Worm (Caenorhabditis elegans) whole organism, young adult: Measurements from ENCODE around the gene emc-1.

Experiments used
- F22D6.2 ChIP-seq: sonication (generic microtip); optimal IDR thresholded peaks from 2 replicates; lab custom pipeline; 2016; ENCODE audit warnings: mild to moderate bottlenecking, missing genetic modification characterization, missing compliant biosample characterization
- F55B11.4 ChIP-seq: sonication (generic microtip); optimal IDR thresholded peaks from 2 replicates; lab custom pipeline; 2016; ENCODE audit warnings: missing compliant biosample characterization, missing genetic modification characterization, borderline replicate concordance; ENCODE audit not compliant: insufficient read depth
- Y53F4B.3 ChIP-seq: fragments of 200-800 bp; sonication (Bioruptor generic); IDR thresholded peaks from 2 replicates; pipeline ENCODE4 v1.3.6; 2022; ENCODE audit warnings: missing genetic modification reagents, missing genetic modification characterization, missing compliant biosample characterization
- attf-6 ChIP-seq: fragments of 200-800 bp; sonication (Bioruptor generic); IDR thresholded peaks from 2 replicates; pipeline ENCODE4 v1.3.6; 2022; ENCODE audit warnings: missing genetic modification reagents, missing genetic modification characterization, missing compliant biosample characterization
- cebp-1 ChIP-seq, 2 experiments: fragments of 200-800 bp in 1 of 2; sonication (Bioruptor generic) in 1 of 2; sonication (generic microtip) in 1 of 2; IDR thresholded peaks in 1 of 2; optimal IDR thresholded peaks in 1 of 2; 2 replicates each; pipeline versions ENCODE4 v1.3.6 to Lab custom; 2017 to 2022; ENCODE audit warnings: missing compliant biosample characterization in 2 of 2, missing genetic modification characterization in 2 of 2, mild to moderate bottlenecking in 1 of 2, missing genetic modification reagents in 1 of 2, moderate library complexity in 1 of 2
- chd-7 ChIP-seq: sonication (generic microtip); optimal IDR thresholded peaks from 2 replicates; lab custom pipeline; 2016; ENCODE audit warnings: mild to moderate bottlenecking, missing genetic modification characterization, moderate library complexity, missing compliant biosample characterization
- hsf-1 ChIP-seq: fragments of 200-800 bp; sonication (Bioruptor generic); IDR thresholded peaks from 2 replicates; pipeline ENCODE4 v1.3.6; 2022; ENCODE audit warnings: missing genetic modification reagents, missing genetic modification characterization, missing compliant biosample characterization
- lag-1 ChIP-seq: fragments of 200-800 bp; sonication (Bioruptor generic); IDR thresholded peaks from 2 replicates; pipeline ENCODE4 v1.3.6; 2022; ENCODE audit warnings: missing genetic modification reagents, missing genetic modification characterization, missing compliant biosample characterization
- nhr-179 ChIP-seq: sonication (generic microtip); optimal IDR thresholded peaks from 2 replicates; lab custom pipeline; 2016; ENCODE audit warnings: mild to moderate bottlenecking, missing genetic modification characterization, missing compliant biosample characterization
- rec-8 ChIP-seq, 2 experiments: sonication (generic microtip); optimal IDR thresholded peaks; 2 replicates each; lab custom pipeline; 2016; ENCODE audit warnings: mild to moderate bottlenecking in 2 of 2, missing genetic modification characterization in 2 of 2, missing genetic modification reagents in 2 of 2, missing genotype in 2 of 2, missing biosample characterization in 1 of 2, missing compliant biosample characterization in 1 of 2, moderate library complexity in 1 of 2
- tbx-9 ChIP-seq: sonication (generic microtip); optimal IDR thresholded peaks from 2 replicates; lab custom pipeline; 2016; ENCODE audit warnings: borderline replicate concordance, missing genetic modification characterization, inconsistent platforms, missing compliant biosample characterization
- unc-130 ChIP-seq: sonication (generic microtip); optimal IDR thresholded peaks from 2 replicates; lab custom pipeline; 2016; ENCODE audit warnings: missing genetic modification reagents, missing genetic modification characterization, missing compliant biosample characterization
- ztf-22 ChIP-seq: fragments of 200-800 bp; sonication (Bioruptor generic); optimal IDR thresholded peaks from 2 replicates; lab custom pipeline; 2018; ENCODE audit warnings: mild to moderate bottlenecking, missing genetic modification characterization, moderate library complexity, missing compliant biosample characterization

DNA sequence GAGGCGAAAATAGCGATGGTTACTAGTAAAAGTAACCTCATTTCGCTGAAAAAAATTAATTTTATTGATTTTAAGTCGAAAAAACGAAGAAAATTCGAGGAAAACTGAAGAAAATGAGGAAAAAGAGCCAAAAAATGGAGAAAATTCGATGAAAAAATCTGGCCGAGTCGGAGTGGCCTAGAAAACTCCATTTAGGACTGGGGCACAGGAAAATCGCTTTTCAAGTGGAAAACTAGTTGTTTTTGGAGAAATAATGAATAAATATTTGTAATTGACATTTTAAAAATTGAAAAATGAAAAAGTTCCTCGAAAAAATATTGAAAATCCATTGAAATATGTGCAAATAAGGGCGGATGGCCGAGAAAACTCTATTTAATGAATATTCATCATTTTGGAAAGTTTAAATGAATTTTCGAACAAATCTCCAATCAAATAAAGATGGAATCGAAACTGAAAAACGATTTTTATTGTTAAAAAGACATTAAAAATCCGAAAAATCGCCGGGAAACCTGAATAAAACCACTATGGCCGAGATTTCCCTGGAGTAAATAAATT is at the start of gene emc-1:
- TF ChIP-seq hsf-1 (GFP tag; lab: Robert Waterston, UW) (no peak), rec-8 (tag; optimal IDR thresholded peaks at IDR 0.05; lab: Kevin White, UChicago) (no peak), unc-130 (GFP tag; lab: Kevin White, UChicago) (no peak), F22D6.2 (no peak), chd-7 (tag; lab: Kevin White, UChicago) (no peak), lag-1 (GFP tag; lab: Robert Waterston, UW) (no peak), ztf-22 (GFP tag; lab: Kevin White, UChicago) (no peak), F55B11.4 (tag; lab: Kevin White, UChicago) (no peak), attf-6 (GFP tag; lab: Robert Waterston, UW) (no peak), tbx-9 (no peak), Y53F4B.3 (no peak), cebp-1 (GFP tag; IDR thresholded peaks at IDR 0.05; lab: Robert Waterston, UW) (no peak), cebp-1 (tag; optimal IDR thresholded peaks at IDR 0.05; lab: Kevin White, UChicago) (no peak), nhr-179 (tag; lab: Kevin White, UChicago) (no peak)
